Fruit fly (Drosophila melanogaster): ENCODE measurements around the gene CG42395.

CG42395 gene

dm6 chrX:9590592-9590991 lies 14.5 kb upstream of the CG42395 start:
- TF ChIP-seq usp (GFP tag; optimal IDR thresholded peaks at IDR 0.05) = no peak
- TF ChIP-seq pan (optimal IDR thresholded peaks at IDR 0.05) = no peak
- no peak for TF ChIP-seq CG8478 (optimal IDR thresholded peaks at IDR 0.05)
- TF ChIP-seq Dll (optimal IDR thresholded peaks at IDR 0.05) = no peak
- TF ChIP-seq EcR (GFP tag; optimal IDR thresholded peaks at IDR 0.05) = no peak
- no peak for TF ChIP-seq psq (optimal IDR thresholded peaks at IDR 0.05)

- TF ChIP-seq usp (GFP tag; optimal IDR thresholded peaks at IDR 0.05) (no peak), Dll (optimal IDR thresholded peaks at IDR 0.05) (no peak), pan (optimal IDR thresholded peaks at IDR 0.05) (no peak), psq (optimal IDR thresholded peaks at IDR 0.05) (no peak), CG8478 (optimal IDR thresholded peaks at IDR 0.05) (no peak), EcR (GFP tag; optimal IDR thresholded peaks at IDR 0.05) (no peak)
Observed at dm6 chrX:9589928-9590327, 13.9 kb upstream of the CG42395 start.

dm6 chrX:9587881-9588280 lies 11.8 kb upstream of the CG42395 start:
- TF ChIP-seq Dll (optimal IDR thresholded peaks at IDR 0.05) (no peak), CG8478 (optimal IDR thresholded peaks at IDR 0.05) (no peak), pan (optimal IDR thresholded peaks at IDR 0.05) (no peak)

dm6 chrX:9586627-9587026 lies 10.6 kb upstream of the CG42395 start:
- no peak for TF ChIP-seq usp (GFP tag; optimal IDR thresholded peaks at IDR 0.05)
- TF ChIP-seq psq (optimal IDR thresholded peaks at IDR 0.05) = no peak
- TF ChIP-seq CG8478 (optimal IDR thresholded peaks at IDR 0.05) = no peak
- TF ChIP-seq pan (optimal IDR thresholded peaks at IDR 0.05) = no peak
- TF ChIP-seq EcR (GFP tag; optimal IDR thresholded peaks at IDR 0.05) = no peak
- TF ChIP-seq Dll (optimal IDR thresholded peaks at IDR 0.05) = no peak

- TF ChIP-seq pan (optimal IDR thresholded peaks at IDR 0.05) = peak; percentile 57
- no peak for TF ChIP-seq psq (optimal IDR thresholded peaks at IDR 0.05)
Observed at dm6 chrX:9586038-9586437, 10.0 kb upstream of the CG42395 start.

- TF ChIP-seq Dll (optimal IDR thresholded peaks at IDR 0.05) = peak; percentile 96
- TF ChIP-seq CG8478 (optimal IDR thresholded peaks at IDR 0.05) = no peak
- TF ChIP-seq psq (optimal IDR thresholded peaks at IDR 0.05) = no peak
- TF ChIP-seq EcR (GFP tag; optimal IDR thresholded peaks at IDR 0.05) = peak in 1 of 2 experiments; percentile 59
Observed at dm6 chrX:9585359-9586002, 9.4 kb upstream of the CG42395 start, which contains the start of gene Hex-A. Gene Hex-A, plus strand, starts transcription at chrX:9585675.

- TF ChIP-seq CG8478 (optimal IDR thresholded peaks at IDR 0.05) = no peak
- TF ChIP-seq Dll (optimal IDR thresholded peaks at IDR 0.05) = no peak
Observed at dm6 chrX:9584948-9585315, 8.9 kb upstream of the CG42395 start.

- no peak for TF ChIP-seq CG8478 (optimal IDR thresholded peaks at IDR 0.05)
- TF ChIP-seq usp (GFP tag; optimal IDR thresholded peaks at IDR 0.05) = no peak
- TF ChIP-seq Dll (optimal IDR thresholded peaks at IDR 0.05) = peak; percentile 86
- TF ChIP-seq EcR (GFP tag; optimal IDR thresholded peaks at IDR 0.05) = peak; percentile 69 to 86
- no peak for TF ChIP-seq pan (optimal IDR thresholded peaks at IDR 0.05)
Observed at dm6 chrX:9584104-9584947, 8.3 kb upstream of the CG42395 start.

dm6 chrX:9583440-9584103 lies 7.5 kb upstream of the CG42395 start:
- TF ChIP-seq pan (optimal IDR thresholded peaks at IDR 0.05) (no peak), usp (GFP tag; optimal IDR thresholded peaks at IDR 0.05) (no peak), Dll (optimal IDR thresholded peaks at IDR 0.05) (no peak), CG8478 (optimal IDR thresholded peaks at IDR 0.05) (no peak), psq (optimal IDR thresholded peaks at IDR 0.05) (no peak), EcR (GFP tag; optimal IDR thresholded peaks at IDR 0.05) (peak in 1 of 2 experiments; percentile 52)

- TF ChIP-seq CG8478 (optimal IDR thresholded peaks at IDR 0.05) = no peak
- TF ChIP-seq pan (optimal IDR thresholded peaks at IDR 0.05) = no peak
- no peak for TF ChIP-seq Dll (optimal IDR thresholded peaks at IDR 0.05)
- no peak for TF ChIP-seq usp (GFP tag; optimal IDR thresholded peaks at IDR 0.05)
- no peak for TF ChIP-seq psq (optimal IDR thresholded peaks at IDR 0.05)
- no peak for TF ChIP-seq EcR (GFP tag; optimal IDR thresholded peaks at IDR 0.05)
Observed at dm6 chrX:9582659-9583317, 6.7 kb upstream of the CG42395 start.

- no peak for TF ChIP-seq Dll (optimal IDR thresholded peaks at IDR 0.05)
- no peak for TF ChIP-seq pan (optimal IDR thresholded peaks at IDR 0.05)
- no peak for TF ChIP-seq EcR (GFP tag; optimal IDR thresholded peaks at IDR 0.05)
Observed at dm6 chrX:9581869-9582268, 5.8 kb upstream of the CG42395 start.

dm6 chrX:9580544-9580943 lies 4.5 kb upstream of the CG42395 start:
- TF ChIP-seq Dll (optimal IDR thresholded peaks at IDR 0.05) (no peak), CG8478 (optimal IDR thresholded peaks at IDR 0.05) (no peak), usp (GFP tag; optimal IDR thresholded peaks at IDR 0.05) (no peak), pan (optimal IDR thresholded peaks at IDR 0.05) (no peak), psq (optimal IDR thresholded peaks at IDR 0.05) (no peak), EcR (GFP tag; optimal IDR thresholded peaks at IDR 0.05) (no peak)

All from whole organism.